Worm (Caenorhabditis elegans) whole organism, L1 larva: ENCODE results near the gene athp-2.

Source experiments
- aha-1 ChIP-seq: fragments of 150-350 bp; optimal IDR thresholded peaks from 2 replicates; lab custom pipeline; 2014; ENCODE audit warnings: missing biosample characterization, missing genetic modification characterization
- alr-1 ChIP-seq: fragments of 200-800 bp; sonication (Bioruptor generic); optimal IDR thresholded peaks from 2 replicates; lab custom pipeline; 2018; ENCODE audit warnings: borderline replicate concordance, mild to moderate bottlenecking, missing genetic modification characterization, missing compliant biosample characterization
- aly-2 ChIP-seq: fragments of 150-350 bp; optimal IDR thresholded peaks from 2 replicates; lab custom pipeline; 2014; ENCODE audit warnings: missing biosample characterization, missing genetic modification characterization
- ceh-63 ChIP-seq: fragments of 200-800 bp; sonication (Bioruptor generic); optimal IDR thresholded peaks from 2 replicates; lab custom pipeline; 2018; ENCODE audit warnings: mild to moderate bottlenecking, missing genetic modification characterization, missing compliant biosample characterization
- ceh-8 ChIP-seq: fragments of 200-800 bp; sonication (Bioruptor generic); optimal IDR thresholded peaks from 2 replicates; lab custom pipeline; 2018; ENCODE audit warnings: mild to moderate bottlenecking, missing genetic modification characterization, moderate library complexity, missing compliant biosample characterization
- ceh-82 ChIP-seq, 3 experiments: fragments of 150-350 bp in 1 of 3; sonication (generic microtip) in 2 of 3; optimal IDR thresholded peaks; 2 replicates each; lab custom pipeline; 2014 to 2017; ENCODE audit warnings: missing biosample characterization in 3 of 3, missing genetic modification characterization in 3 of 3
- efl-3 ChIP-seq: fragments of 200-800 bp; sonication (Bioruptor generic); optimal IDR thresholded peaks from 2 replicates; lab custom pipeline; 2018; ENCODE audit warnings: mild to moderate bottlenecking, missing genetic modification characterization, missing compliant biosample characterization
- egl-27 ChIP-seq, 2 experiments: fragments of 150-350 bp in 1 of 2; sonication (generic microtip); optimal IDR thresholded peaks; 3 replicates each; lab custom pipeline; 2017 to 2018; ENCODE audit warnings: missing biosample characterization in 2 of 2, missing genetic modification characterization in 2 of 2, missing genetic modification reagents in 2 of 2
- elt-3 ChIP-seq, 6 experiments: fragments of 150-350 bp in 1 of 6; sonication (generic microtip); optimal IDR thresholded peaks; 2 replicates each; lab custom pipeline; 2017 to 2018; ENCODE audit warnings: missing biosample characterization in 6 of 6, missing genetic modification characterization in 6 of 6, inconsistent platforms in 1 of 6
- ets-5 ChIP-seq: fragments of 200-800 bp; sonication (Bioruptor generic); IDR thresholded peaks from 2 replicates; pipeline ENCODE4 v1.3.6; 2022; ENCODE audit warnings: missing genetic modification characterization, missing compliant biosample characterization
- fkh-4 ChIP-seq: sonication (generic microtip); optimal IDR thresholded peaks from 2 replicates; lab custom pipeline; 2016; ENCODE audit warnings: missing compliant biosample characterization, missing genetic modification characterization, borderline replicate concordance
- fkh-8 ChIP-seq: sonication (generic microtip); optimal IDR thresholded peaks from 2 replicates; lab custom pipeline; 2016; ENCODE audit warnings: mild to moderate bottlenecking, missing genetic modification characterization, missing compliant biosample characterization
- grh-1 ChIP-seq: fragments of 200-800 bp; sonication (Bioruptor generic); IDR thresholded peaks from 2 replicates; pipeline ENCODE4 v1.3.6; 2022; ENCODE audit warnings: missing genetic modification reagents, missing genetic modification characterization, missing compliant biosample characterization
- hlh-4 ChIP-seq: sonication (generic microtip); optimal IDR thresholded peaks from 2 replicates; lab custom pipeline; 2016; ENCODE audit warnings: mild to moderate bottlenecking, missing genetic modification characterization, missing compliant biosample characterization
- isw-1 ChIP-seq: fragments of 200-800 bp; sonication (Bioruptor generic); IDR thresholded peaks from 2 replicates; pipeline ENCODE4 v1.3.6; 2022; ENCODE audit warnings: missing genetic modification characterization, missing compliant biosample characterization
- lin-13 ChIP-seq: fragments of 150-350 bp; optimal IDR thresholded peaks from 2 replicates; lab custom pipeline; 2014; ENCODE audit warnings: missing biosample characterization, missing genetic modification reagents, missing genetic modification characterization
- lin-14 ChIP-seq: fragments of 200-800 bp; sonication (Bioruptor generic); optimal IDR thresholded peaks from 2 replicates; lab custom pipeline; 2018; ENCODE audit warnings: mild to moderate bottlenecking, missing genetic modification characterization, moderate library complexity, missing compliant biosample characterization
- lin-35 ChIP-seq, 2 experiments: fragments of 150-350 bp; optimal IDR thresholded peaks; 2 replicates each; lab custom pipeline; 2014; ENCODE audit warnings: missing biosample characterization in 2 of 2, missing genetic modification characterization in 2 of 2, missing genetic modification reagents in 2 of 2
- lir-3 ChIP-seq: sonication (generic microtip); optimal IDR thresholded peaks from 2 replicates; lab custom pipeline; 2016; ENCODE audit warnings: mild to moderate bottlenecking, missing genetic modification characterization, moderate library complexity, missing compliant biosample characterization; ENCODE audit not compliant: poor library complexity
- mef-2 ChIP-seq: fragments of 150-350 bp; optimal IDR thresholded peaks from 2 replicates; lab custom pipeline; 2014; ENCODE audit warnings: missing biosample characterization, missing genetic modification characterization
- mep-1 ChIP-seq: fragments of 150-350 bp; optimal IDR thresholded peaks from 2 replicates; lab custom pipeline; 2014; ENCODE audit warnings: missing biosample characterization, missing genetic modification characterization
- nhr-12 ChIP-seq: sonication (generic microtip); optimal IDR thresholded peaks from 2 replicates; lab custom pipeline; 2017; ENCODE audit warnings: missing biosample characterization, missing genetic modification characterization
- nhr-28 ChIP-seq: fragments of 150-350 bp; optimal IDR thresholded peaks from 2 replicates; lab custom pipeline; 2014; ENCODE audit warnings: missing biosample characterization, missing genetic modification characterization
- nhr-47 ChIP-seq: sonication (generic microtip); optimal IDR thresholded peaks from 2 replicates; lab custom pipeline; 2016; ENCODE audit warnings: mild to moderate bottlenecking, missing genetic modification characterization, moderate library complexity, missing compliant biosample characterization
- nhr-71 ChIP-seq: sonication (generic microtip); optimal IDR thresholded peaks from 2 replicates; lab custom pipeline; 2016; ENCODE audit warnings: mild to moderate bottlenecking, missing genetic modification characterization, moderate library complexity, missing compliant biosample characterization
- nhr-76 ChIP-seq: sonication (generic microtip); optimal IDR thresholded peaks from 2 replicates; lab custom pipeline; 2017; ENCODE audit warnings: missing biosample characterization, missing genetic modification characterization
- pax-3 ChIP-seq: fragments of 200-800 bp; sonication (Bioruptor generic); optimal IDR thresholded peaks from 2 replicates; lab custom pipeline; 2018; ENCODE audit warnings: mild to moderate bottlenecking, missing genetic modification characterization, moderate library complexity, missing compliant biosample characterization
- pqm-1 ChIP-seq: sonication (generic microtip); optimal IDR thresholded peaks from 3 replicates; lab custom pipeline; 2017; ENCODE audit warnings: missing biosample characterization, missing genetic modification characterization
- skn-1 ChIP-seq: fragments of 150-350 bp; optimal IDR thresholded peaks from 2 replicates; lab custom pipeline; 2014; ENCODE audit warnings: missing biosample characterization, missing genetic modification characterization
- sox-4 ChIP-seq: sonication (generic microtip); optimal IDR thresholded peaks from 2 replicates; lab custom pipeline; 2016; ENCODE audit warnings: missing genetic modification characterization, missing compliant biosample characterization
- sptf-1 ChIP-seq: fragments of 150-350 bp; optimal IDR thresholded peaks from 2 replicates; lab custom pipeline; 2014; ENCODE audit warnings: missing biosample characterization, missing genetic modification characterization
- swsn-7 ChIP-seq: sonication (generic microtip); optimal IDR thresholded peaks from 2 replicates; lab custom pipeline; 2016; ENCODE audit warnings: missing genetic modification characterization, missing compliant biosample characterization
- tlp-1 ChIP-seq: fragments of 150-350 bp; optimal IDR thresholded peaks from 2 replicates; lab custom pipeline; 2014; ENCODE audit warnings: missing biosample characterization, missing genetic modification characterization
- unc-30 ChIP-seq: sonication (generic microtip); optimal IDR thresholded peaks from 2 replicates; lab custom pipeline; 2017; ENCODE audit warnings: missing biosample characterization, missing genetic modification characterization
- unc-62 ChIP-seq: fragments of 150-350 bp; optimal IDR thresholded peaks from 2 replicates; lab custom pipeline; 2014; ENCODE audit warnings: missing biosample characterization, missing genetic modification reagents, missing genetic modification characterization
- unc-98 ChIP-seq: fragments of 200-800 bp; sonication (Bioruptor generic); IDR thresholded peaks from 2 replicates; pipeline ENCODE4 v1.3.6; 2022; ENCODE audit warnings: missing genetic modification characterization, missing compliant biosample characterization
- xbp-1 ChIP-seq: sonication (generic microtip); optimal IDR thresholded peaks from 2 replicates; lab custom pipeline; 2016; ENCODE audit warnings: missing genetic modification characterization, missing compliant biosample characterization
- zip-4 ChIP-seq: fragments of 200-800 bp; sonication (Bioruptor generic); optimal IDR thresholded peaks from 2 replicates; lab custom pipeline; 2018; ENCODE audit warnings: mild to moderate bottlenecking, missing genetic modification characterization, moderate library complexity, missing compliant biosample characterization
- ztf-11 ChIP-seq, 2 experiments: sonication (generic microtip); optimal IDR thresholded peaks; 2 replicates each; lab custom pipeline; 2016 to 2017; ENCODE audit warnings: missing genetic modification characterization in 2 of 2, missing biosample characterization in 1 of 2, missing compliant biosample characterization in 1 of 2
- ztf-4 ChIP-seq: fragments of 150-350 bp; optimal IDR thresholded peaks from 2 replicates; lab custom pipeline; 2014; ENCODE audit warnings: missing biosample characterization, missing genetic modification characterization

Gene athp-2

ce11 chrII:4341484-4341883 is 1.5 kb downstream of the athp-2 start:
- no peak for TF ChIP-seq hlh-4 (tag; lab: Kevin White, UChicago)
- TF ChIP-seq lin-35 (GFP tag; optimal IDR thresholded peaks at IDR 0.05; lab: Kevin White, UChicago): no peak
- TF ChIP-seq fkh-8 (tag; lab: Kevin White, UChicago): no peak
- no peak for TF ChIP-seq unc-30 (tag; lab: Kevin White, UChicago)
- no peak for TF ChIP-seq sox-4 (tag; lab: Kevin White, UChicago)
- TF ChIP-seq ztf-4 (tag; lab: Kevin White, UChicago): no peak
- TF ChIP-seq ceh-82 (tag; optimal IDR thresholded peaks at IDR 0.05; lab: Kevin White, UChicago): no peak
- no peak for TF ChIP-seq aly-2 (tag; lab: Kevin White, UChicago)
- no peak for TF ChIP-seq fkh-4 (tag; lab: Kevin White, UChicago)
- TF ChIP-seq ztf-11 (tag; optimal IDR thresholded peaks at IDR 0.05; lab: Kevin White, UChicago): no peak
- no peak for TF ChIP-seq mef-2 (tag; lab: Kevin White, UChicago)
- no peak for TF ChIP-seq ets-5 (GFP tag; lab: Robert Waterston, UW)
- TF ChIP-seq zip-4 (GFP tag; lab: Kevin White, UChicago): no peak
- no peak for TF ChIP-seq sptf-1 (tag; lab: Kevin White, UChicago)
- no peak for TF ChIP-seq pax-3 (tag; lab: Kevin White, UChicago)
- TF ChIP-seq aha-1 (tag; lab: Kevin White, UChicago): no peak
- TF ChIP-seq alr-1 (tag; lab: Kevin White, UChicago): no peak
- no peak for TF ChIP-seq lir-3 (tag; lab: Kevin White, UChicago)

- TF ChIP-seq isw-1 (GFP tag; lab: Robert Waterston, UW) (no peak), aly-2 (tag; lab: Kevin White, UChicago) (no peak), elt-3 (tag; optimal IDR thresholded peaks at IDR 0.05; lab: Kevin White, UChicago) (no peak), lin-13 (GFP tag; lab: Kevin White, UChicago) (no peak), swsn-7 (tag; lab: Kevin White, UChicago) (no peak), tlp-1 (tag; lab: Kevin White, UChicago) (no peak), egl-27 (tag; optimal IDR thresholded peaks at IDR 0.05; lab: Kevin White, UChicago) (no peak), nhr-28 (no peak), hlh-4 (tag; lab: Kevin White, UChicago) (no peak), efl-3 (no peak), unc-62 (GFP tag; lab: Kevin White, UChicago) (no peak), unc-98 (GFP tag; lab: Robert Waterston, UW) (no peak), grh-1 (no peak), nhr-76 (tag; lab: Kevin White, UChicago) (no peak), xbp-1 (no peak)
These were observed 4.3 kb downstream of the athp-2 start for ce11 chrII:4344317-4344716.

- TF ChIP-seq fkh-4 (tag; lab: Kevin White, UChicago): no peak
- no peak for TF ChIP-seq nhr-76 (tag; lab: Kevin White, UChicago)
- TF ChIP-seq nhr-47 (tag; lab: Kevin White, UChicago): no peak
- TF ChIP-seq elt-3 (tag; optimal IDR thresholded peaks at IDR 0.05; lab: Kevin White, UChicago): no peak
- TF ChIP-seq pqm-1 (tag; lab: Kevin White, UChicago): no peak
- no peak for TF ChIP-seq ceh-8
- TF ChIP-seq nhr-12 (tag; lab: Kevin White, UChicago): no peak
- TF ChIP-seq aha-1 (tag; lab: Kevin White, UChicago): no peak
- TF ChIP-seq mep-1 (tag; lab: Kevin White, UChicago): no peak
- no peak for TF ChIP-seq ceh-63 (GFP tag; lab: Kevin White, UChicago)
- no peak for TF ChIP-seq ztf-4 (tag; lab: Kevin White, UChicago)
- no peak for TF ChIP-seq skn-1
- TF ChIP-seq ztf-11 (tag; optimal IDR thresholded peaks at IDR 0.05; lab: Kevin White, UChicago): no peak
- TF ChIP-seq nhr-71 (tag; lab: Kevin White, UChicago): no peak
- TF ChIP-seq lin-14 (GFP tag; lab: Kevin White, UChicago): no peak
These were observed 10.9 kb downstream of the athp-2 start, which contains the start of gene H20J04.9 for ce11 chrII:4350888-4351287. TSS of gene H20J04.9 (plus strand) at chrII:4351188.
